Fruit fly (Drosophila melanogaster): ENCODE data around the gene CG32591.

CG32591 gene

DNA sequence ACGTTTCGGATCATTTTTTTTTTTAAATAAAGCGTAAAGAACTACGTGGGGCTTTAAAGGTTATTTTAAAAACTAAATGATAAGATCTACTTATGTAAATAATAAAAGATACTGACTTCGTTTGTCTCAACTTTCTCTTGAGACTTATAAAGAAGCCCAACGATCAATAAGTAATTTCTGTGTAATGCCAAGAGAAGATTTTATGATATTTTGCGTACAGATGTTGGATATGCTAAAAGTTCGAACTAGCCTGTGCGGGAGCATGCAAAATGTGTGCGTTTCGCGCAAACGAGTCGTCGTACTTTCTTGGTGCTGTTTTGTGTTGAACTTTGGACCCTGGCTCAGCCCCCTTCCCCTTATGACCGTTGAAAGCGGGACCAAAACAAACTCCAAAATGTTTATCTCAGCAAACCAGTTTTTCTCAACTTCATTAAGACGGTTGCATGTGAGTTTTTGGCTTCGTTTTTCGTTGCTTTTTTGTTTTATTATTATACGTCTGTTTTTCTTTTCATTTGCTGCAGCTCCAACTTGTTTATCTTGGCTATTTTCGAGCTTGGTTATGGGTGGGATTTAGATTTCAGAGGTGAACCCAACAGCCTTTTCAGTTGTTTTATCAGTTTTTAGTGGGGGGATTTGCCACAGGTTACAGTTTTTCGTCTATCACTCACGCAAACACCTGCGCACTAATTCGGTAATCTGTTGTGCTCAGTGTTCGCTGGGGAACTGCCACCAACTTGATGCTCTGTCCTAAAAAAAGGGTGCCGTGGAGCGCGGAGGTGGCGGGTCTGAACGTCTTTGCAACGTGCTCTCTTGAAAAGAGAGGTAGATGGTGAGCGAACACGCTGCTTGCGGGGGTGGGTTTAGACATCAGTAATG is 24.3 kb upstream of the CG32591 start, which contains the start of gene pdgy (continued):
- TF ChIP-seq CG32767 (GFP tag; IDR thresholded peaks at IDR 0.05): no peak
- peak; percentile 59; the same call in 1 of the 2 replicates for TF ChIP-seq seq (GFP tag; IDR thresholded peaks at IDR 0.05)
- no peak for TF ChIP-seq B-H1 (GFP tag; IDR thresholded peaks at IDR 0.05)
- no peak for TF ChIP-seq ssp (GFP tag; IDR thresholded peaks at IDR 0.05)
- TF ChIP-seq CG13624 (GFP tag; optimal IDR thresholded peaks at IDR 0.05): no peak
- TF ChIP-seq ERR (GFP tag; optimal IDR thresholded peaks at IDR 0.05): no peak
- TF ChIP-seq Sin3A (optimal IDR thresholded peaks at IDR 0.05): no peak
- no peak for TF ChIP-seq Atf6 (GFP tag; IDR thresholded peaks at IDR 0.05)
- no peak for TF ChIP-seq aop (GFP tag; IDR thresholded peaks at IDR 0.05)
- TF ChIP-seq CG17568 (GFP tag; optimal IDR thresholded peaks at IDR 0.05): no peak
- TF ChIP-seq slbo (GFP tag; IDR thresholded peaks at IDR 0.05): no peak
- TF ChIP-seq CG17361 (GFP tag; IDR thresholded peaks at IDR 0.05): peak; percentile 54; the same call in 1 of the 3 replicates
- no peak for TF ChIP-seq CG6813 (GFP tag; optimal IDR thresholded peaks at IDR 0.05)
- no peak for TF ChIP-seq CG8944 (GFP tag; optimal IDR thresholded peaks at IDR 0.05)
- TF ChIP-seq CG11723 (GFP tag; optimal IDR thresholded peaks at IDR 0.05): no peak
- peak; percentile 34 for TF ChIP-seq zf30C (GFP tag; optimal IDR thresholded peaks at IDR 0.05)
- TF ChIP-seq TFAM (GFP tag; optimal IDR thresholded peaks at IDR 0.05): no peak
- no peak for TF ChIP-seq chn (GFP tag; optimal IDR thresholded peaks at IDR 0.05)
- 0 out of 3 replicates have a peak, but pooled peaks have one; percentile 40 for TF ChIP-seq CG2199 (GFP tag; IDR thresholded peaks at IDR 0.05)
- TF ChIP-seq CG9797 (GFP tag; optimal IDR thresholded peaks at IDR 0.05): no peak
- TF ChIP-seq H2.0 (GFP tag; IDR thresholded peaks at IDR 0.05): no peak
- no peak for TF ChIP-seq mirr (GFP tag; optimal IDR thresholded peaks at IDR 0.05)
- peak; percentile 10 for TF ChIP-seq CG9727 (GFP tag; optimal IDR thresholded peaks at IDR 0.05)
- peak; percentile 47; the same call in 2 of the 3 replicates for TF ChIP-seq ci (GFP tag; IDR thresholded peaks at IDR 0.05)
- TF ChIP-seq Nf-YC (tag; optimal IDR thresholded peaks at IDR 0.05): no peak
- TF ChIP-seq CG10462 (GFP tag; optimal IDR thresholded peaks at IDR 0.05): no peak
- TF ChIP-seq lbe (GFP tag; optimal IDR thresholded peaks at IDR 0.05): no peak
- TF ChIP-seq MBD-R2 (GFP tag; IDR thresholded peaks at IDR 0.05): no peak
- no peak for TF ChIP-seq ash1 (GFP tag; optimal IDR thresholded peaks at IDR 0.05)
- TF ChIP-seq D19B (GFP tag; optimal IDR thresholded peaks at IDR 0.05): no peak
- TF ChIP-seq CG4424 (GFP tag; optimal IDR thresholded peaks at IDR 0.05): no peak
- TF ChIP-seq CG6175 (GFP tag; IDR thresholded peaks at IDR 0.05): peak; percentile 88
- TF ChIP-seq CG31441 (GFP tag; IDR thresholded peaks at IDR 0.05): no peak; the same call in 1 of the 2 replicates
- no peak for TF ChIP-seq CG17802 (tag; optimal IDR thresholded peaks at IDR 0.05)
- TF ChIP-seq Usf (GFP tag; optimal IDR thresholded peaks at IDR 0.05): no peak
- no peak for TF ChIP-seq CG6854 (GFP tag; optimal IDR thresholded peaks at IDR 0.05)
- no peak for TF ChIP-seq CG14965 (GFP tag; optimal IDR thresholded peaks at IDR 0.05; ENCODE audit: borderline replicate concordance)
- no peak for TF ChIP-seq CG2889 (GFP tag; IDR thresholded peaks at IDR 0.05)
- no peak for TF ChIP-seq HLH3B (GFP tag; IDR thresholded peaks at IDR 0.05)
- TF ChIP-seq CG10274 (GFP tag; optimal IDR thresholded peaks at IDR 0.05): no peak
- no peak for TF ChIP-seq HHEX (GFP tag; optimal IDR thresholded peaks at IDR 0.05)
- no peak for TF ChIP-seq Dip2 (GFP tag; IDR thresholded peaks at IDR 0.05)
- TF ChIP-seq CG7987 (GFP tag; optimal IDR thresholded peaks at IDR 0.05): no peak
- TF ChIP-seq CG12071 (GFP tag; optimal IDR thresholded peaks at IDR 0.05): no peak
- no peak for TF ChIP-seq CG31388 (GFP tag; optimal IDR thresholded peaks at IDR 0.05)
- no peak for TF ChIP-seq jigr1 (GFP tag; IDR thresholded peaks at IDR 0.05)
- TF ChIP-seq CG7372 (GFP tag; IDR thresholded peaks at IDR 0.05): no peak
- no peak for TF ChIP-seq cas (GFP tag; IDR thresholded peaks at IDR 0.05)
- TF ChIP-seq cad (GFP tag; optimal IDR thresholded peaks at IDR 0.05): no peak
- no peak for TF ChIP-seq Ravus (GFP tag; IDR thresholded peaks at IDR 0.05)
- TF ChIP-seq Hmx (GFP tag; optimal IDR thresholded peaks at IDR 0.05): no peak
